Fruit fly (Drosophila melanogaster): ENCODE results near the gene Smg6.

Gene Smg6

dm6 chr3R:24983537-24984501 is 49.4 kb downstream of the Smg6 start, which contains the start of gene tnc (continued):
- no peak for TF ChIP-seq CG18011 (GFP tag; optimal IDR thresholded peaks at IDR 0.05)
- TF ChIP-seq prd (optimal IDR thresholded peaks at IDR 0.05), result no peak
- TF ChIP-seq prd (GFP tag; IDR thresholded peaks at IDR 0.05), result peak; percentile 65; the same call in 2 of the 3 replicates
- peak; percentile 30 for TF ChIP-seq Xbp1 (GFP tag; optimal IDR thresholded peaks at IDR 0.05)
- TF ChIP-seq CG18476 (GFP tag; optimal IDR thresholded peaks at IDR 0.05), result peak; percentile 13
- TF ChIP-seq CG5180 (GFP tag; optimal IDR thresholded peaks at IDR 0.05), result peak; percentile 97
- TF ChIP-seq CG10147 (GFP tag; optimal IDR thresholded peaks at IDR 0.05), result peak; percentile 31
- TF ChIP-seq bcd (GFP tag; optimal IDR thresholded peaks at IDR 0.05), result peak; percentile 58
- peak; percentile 58 for TF ChIP-seq CG8924 (tag; optimal IDR thresholded peaks at IDR 0.05)
- TF ChIP-seq CG12219 (GFP tag; optimal IDR thresholded peaks at IDR 0.05), result peak; percentile 12
- no peak for TF ChIP-seq zen (tag; optimal IDR thresholded peaks at IDR 0.05)
- TF ChIP-seq chn (GFP tag; optimal IDR thresholded peaks at IDR 0.05), result no peak
- TF ChIP-seq inv (GFP tag; IDR thresholded peaks at IDR 0.05; ENCODE audit: partially characterized antibody), result no peak
- TF ChIP-seq tgo (GFP tag; IDR thresholded peaks at IDR 0.05), result 0 out of 3 replicates have a peak, but pooled peaks have one; percentile 20
- peak; percentile 56 for TF ChIP-seq esg (GFP tag; conservative IDR thresholded peaks at IDR 0.05)
- peak; percentile 24 for TF ChIP-seq trem (tag; optimal IDR thresholded peaks at IDR 0.05)
- TF ChIP-seq CG9797 (GFP tag; optimal IDR thresholded peaks at IDR 0.05), result no peak
- TF ChIP-seq Tbp (GFP tag; optimal IDR thresholded peaks at IDR 0.05), result no peak
- no peak for TF ChIP-seq sim (GFP tag; IDR thresholded peaks at IDR 0.05)
- TF ChIP-seq oc (tag; optimal IDR thresholded peaks at IDR 0.05), result peak; percentile 23
- no peak for TF ChIP-seq CG1602 (GFP tag; optimal IDR thresholded peaks at IDR 0.05)
- peak; percentile 85 for TF ChIP-seq CG2678 (tag; optimal IDR thresholded peaks at IDR 0.05)
- TF ChIP-seq sd (tag; optimal IDR thresholded peaks at IDR 0.05), result peak; percentile 19
- TF ChIP-seq CG1529 (GFP tag; optimal IDR thresholded peaks at IDR 0.05), result peak; percentile 31
- TF ChIP-seq CG6765 (GFP tag; optimal IDR thresholded peaks at IDR 0.05), result peak; percentile 51
- TF ChIP-seq CG6689 (GFP tag; IDR thresholded peaks at IDR 0.05), result 0 out of 2 replicates have a peak, but pooled peaks have one; percentile 57
- TF ChIP-seq Lhr (GFP tag; optimal IDR thresholded peaks at IDR 0.05), result no peak
- TF ChIP-seq CG8765 (GFP tag; IDR thresholded peaks at IDR 0.05), result no peak
- peak; percentile 42 for TF ChIP-seq Deaf1 (tag; optimal IDR thresholded peaks at IDR 0.05)
- TF ChIP-seq CG2199 (GFP tag; IDR thresholded peaks at IDR 0.05), result peak; percentile 84; the same call in 1 of the 3 replicates
- TF ChIP-seq CG6654 (GFP tag; optimal IDR thresholded peaks at IDR 0.05), result peak; percentile 14
- TF ChIP-seq CG12104 (GFP tag; optimal IDR thresholded peaks at IDR 0.05), result peak; percentile 9
- peak; percentile 65 for TF ChIP-seq CG9727 (GFP tag; optimal IDR thresholded peaks at IDR 0.05)
- peak; percentile 63 for TF ChIP-seq HHEX (GFP tag; optimal IDR thresholded peaks at IDR 0.05)
- TF ChIP-seq Poxn (GFP tag; IDR thresholded peaks at IDR 0.05), result no peak
- TF ChIP-seq Dek (tag; optimal IDR thresholded peaks at IDR 0.05), result peak; percentile 51
- TF ChIP-seq CG17361 (GFP tag; IDR thresholded peaks at IDR 0.05), result peak; percentile 75
- peak; percentile 62 for TF ChIP-seq CG17829 (tag; optimal IDR thresholded peaks at IDR 0.05)
- peak; percentile 24 for TF ChIP-seq CG14710 (tag; optimal IDR thresholded peaks at IDR 0.05)
- TF ChIP-seq CG8089 (GFP tag; optimal IDR thresholded peaks at IDR 0.05), result no peak
- no peak for TF ChIP-seq Myb (GFP tag; optimal IDR thresholded peaks at IDR 0.05)
- TF ChIP-seq D19B (GFP tag; optimal IDR thresholded peaks at IDR 0.05), result peak; percentile 15
- TF ChIP-seq sens (GFP tag), result no peak
- TF ChIP-seq Dfd (GFP tag; optimal IDR thresholded peaks at IDR 0.05), result peak in 1 of 2 experiments; percentile 54
- TF ChIP-seq CG7556 (GFP tag; optimal IDR thresholded peaks at IDR 0.05), result peak; percentile 86
- no peak for TF ChIP-seq sqz (GFP tag; optimal IDR thresholded peaks at IDR 0.05)
- peak; percentile 37 for TF ChIP-seq fd3F (GFP tag; optimal IDR thresholded peaks at IDR 0.05)
- TF ChIP-seq CG10654 (GFP tag; optimal IDR thresholded peaks at IDR 0.05), result peak; percentile 7

Data from whole organism, embryonic.